Fruit fly (Drosophila melanogaster): Measurements from ENCODE around the gene zfh1.

Gene zfh1

dm6 chr3R:30733081-30733480, 32.6 kb upstream of the zfh1 start (continued):
- TF ChIP-seq ttk (GFP tag; IDR thresholded peaks at IDR 0.05) (no peak), CG10959 (GFP tag; IDR thresholded peaks at IDR 0.05) (no peak), CG8924 (tag; optimal IDR thresholded peaks at IDR 0.05) (peak; percentile 36), lbe (GFP tag; optimal IDR thresholded peaks at IDR 0.05) (no peak), CG17359 (tag; optimal IDR thresholded peaks at IDR 0.05) (peak; percentile 30), dmrt99B (tag; optimal IDR thresholded peaks at IDR 0.05) (peak; percentile 26), CG6765 (GFP tag; optimal IDR thresholded peaks at IDR 0.05) (no peak), sens (GFP tag) (peak; percentile 21), CG4282 (GFP tag; optimal IDR thresholded peaks at IDR 0.05) (no peak), gem (tag; optimal IDR thresholded peaks at IDR 0.05) (peak; percentile 67), fu2 (GFP tag; optimal IDR thresholded peaks at IDR 0.05) (no peak), Jarid2 (GFP tag; optimal IDR thresholded peaks at IDR 0.05) (no peak), Gsc (GFP tag; IDR thresholded peaks at IDR 0.05) (no peak), lov (optimal IDR thresholded peaks at IDR 0.05) (no peak), lov (GFP tag; IDR thresholded peaks at IDR 0.05) (no peak), BEAF-32 (GFP tag; optimal IDR thresholded peaks at IDR 0.05) (no peak), NK7.1 (GFP tag; optimal IDR thresholded peaks at IDR 0.05) (no peak), esg (GFP tag; conservative IDR thresholded peaks at IDR 0.05) (no peak), nom (GFP tag; optimal IDR thresholded peaks at IDR 0.05) (no peak), CG33213 (GFP tag; optimal IDR thresholded peaks at IDR 0.05) (no peak), H2.0 (GFP tag; IDR thresholded peaks at IDR 0.05) (no peak), dmrt11E (tag; optimal IDR thresholded peaks at IDR 0.05) (peak; percentile 72), sima (GFP tag; optimal IDR thresholded peaks at IDR 0.05) (no peak), stc (GFP tag; IDR thresholded peaks at IDR 0.05) (no peak), disco-r (GFP tag; optimal IDR thresholded peaks at IDR 0.05) (no peak), Doc3 (GFP tag; IDR thresholded peaks at IDR 0.05; ENCODE audit: partially characterized antibody) (no peak), gce (GFP tag; IDR thresholded peaks at IDR 0.05) (no peak), CG4730 (GFP tag; IDR thresholded peaks at IDR 0.05) (no peak), Sry-β (GFP tag; optimal IDR thresholded peaks at IDR 0.05) (no peak), cad (GFP tag; optimal IDR thresholded peaks at IDR 0.05) (no peak), chinmo (GFP tag; IDR thresholded peaks at IDR 0.05; ENCODE audit: partially characterized antibody) (no peak), croc (GFP tag; conservative IDR thresholded peaks at IDR 0.05) (no peak), Lim3 (GFP tag; IDR thresholded peaks at IDR 0.05) (no peak), zf30C (GFP tag; optimal IDR thresholded peaks at IDR 0.05) (peak; percentile 74), CG11560 (tag; IDR thresholded peaks at IDR 0.05) (no peak), toy (GFP tag; IDR thresholded peaks at IDR 0.05) (no peak)

dm6 chr3R:30734576-30734975, 31.1 kb upstream of the zfh1 start:
- TF ChIP-seq Spps (tag; optimal IDR thresholded peaks at IDR 0.05) (peak; percentile 22), CG10267 (tag; optimal IDR thresholded peaks at IDR 0.05) (peak; percentile 56), CG9727 (GFP tag; optimal IDR thresholded peaks at IDR 0.05) (peak; percentile 57), fd3F (GFP tag; optimal IDR thresholded peaks at IDR 0.05) (no peak), CG15696 (tag; optimal IDR thresholded peaks at IDR 0.05) (peak; percentile 43), ranshi (GFP tag; IDR thresholded peaks at IDR 0.05) (peak; percentile 50; the same call in 1 of the 2 replicates), CG8478 (optimal IDR thresholded peaks at IDR 0.05) (no peak), CG17829 (tag; optimal IDR thresholded peaks at IDR 0.05) (peak; percentile 57), Blimp-1 (GFP tag; optimal IDR thresholded peaks at IDR 0.05) (peak; percentile 52), CG17186 (GFP tag; optimal IDR thresholded peaks at IDR 0.05) (no peak), CG12071 (GFP tag; optimal IDR thresholded peaks at IDR 0.05) (no peak), tgo (GFP tag; IDR thresholded peaks at IDR 0.05) (0 out of 3 replicates have a peak, but pooled peaks have one; percentile 20), row (GFP tag; IDR thresholded peaks at IDR 0.05) (peak; percentile 58), Side (GFP tag; optimal IDR thresholded peaks at IDR 0.05) (no peak), Ssrp (tag; optimal IDR thresholded peaks at IDR 0.05) (peak; percentile 49), trem (tag; optimal IDR thresholded peaks at IDR 0.05) (peak; percentile 47), Xrp1 (GFP tag; IDR thresholded peaks at IDR 0.05) (peak; percentile 62), dpn (GFP tag; optimal IDR thresholded peaks at IDR 0.05) (peak in 1 of 2 experiments; percentile 19), ewg (GFP tag; optimal IDR thresholded peaks at IDR 0.05) (peak; percentile 3)
